Worm (Caenorhabditis elegans) whole organism, L1 larva: ENCODE results near the gene oig-3.

Source experiments
- C16A3.4 ChIP-seq: fragments of 150-350 bp; optimal IDR thresholded peaks from 2 replicates; lab custom pipeline; 2014; ENCODE audit warnings: missing biosample characterization, missing genetic modification characterization
- F16B12.6 ChIP-seq: fragments of 150-350 bp; optimal IDR thresholded peaks from 2 replicates; lab custom pipeline; 2014; ENCODE audit warnings: missing biosample characterization, missing genetic modification characterization
- Y116A8C.19 ChIP-seq: sonication (generic microtip); optimal IDR thresholded peaks from 2 replicates; lab custom pipeline; 2016; ENCODE audit warnings: missing compliant biosample characterization, missing genetic modification characterization, borderline replicate concordance
- aha-1 ChIP-seq: fragments of 150-350 bp; optimal IDR thresholded peaks from 2 replicates; lab custom pipeline; 2014; ENCODE audit warnings: missing biosample characterization, missing genetic modification characterization
- alr-1 ChIP-seq: fragments of 200-800 bp; sonication (Bioruptor generic); optimal IDR thresholded peaks from 2 replicates; lab custom pipeline; 2018; ENCODE audit warnings: borderline replicate concordance, mild to moderate bottlenecking, missing genetic modification characterization, missing compliant biosample characterization
- ama-1 ChIP-seq: fragments of 150-350 bp; optimal IDR thresholded peaks from 2 replicates; lab custom pipeline; 2014
- blmp-1 ChIP-seq: fragments of 150-350 bp; optimal IDR thresholded peaks from 2 replicates; lab custom pipeline; 2014; ENCODE audit warnings: missing biosample characterization, missing genetic modification characterization
- ceh-63 ChIP-seq: fragments of 200-800 bp; sonication (Bioruptor generic); optimal IDR thresholded peaks from 2 replicates; lab custom pipeline; 2018; ENCODE audit warnings: mild to moderate bottlenecking, missing genetic modification characterization, missing compliant biosample characterization
- ceh-82 ChIP-seq, 3 experiments: fragments of 150-350 bp in 1 of 3; sonication (generic microtip) in 2 of 3; optimal IDR thresholded peaks; 2 replicates each; lab custom pipeline; 2014 to 2017; ENCODE audit warnings: missing biosample characterization in 3 of 3, missing genetic modification characterization in 3 of 3
- ceh-90 ChIP-seq: sonication (generic microtip); optimal IDR thresholded peaks from 2 replicates; lab custom pipeline; 2016; ENCODE audit warnings: missing genetic modification characterization, missing compliant biosample characterization
- ces-1 ChIP-seq: fragments of 150-350 bp; optimal IDR thresholded peaks from 2 replicates; lab custom pipeline; 2014; ENCODE audit warnings: missing biosample characterization, missing genetic modification reagents, missing genetic modification characterization
- dpl-1 ChIP-seq, 3 experiments: fragments of 150-350 bp in 2 of 3; sonication (generic microtip) in 1 of 3; optimal IDR thresholded peaks; 2 replicates each; lab custom pipeline; 2014 to 2017; ENCODE audit warnings: missing biosample characterization in 3 of 3, missing genetic modification characterization in 3 of 3, missing genetic modification reagents in 3 of 3
- efl-1 ChIP-seq, 4 experiments: fragments of 150-350 bp; optimal IDR thresholded peaks in 3 of 4; peaks in 1 of 4; 1 replicate in 1 of 4; 2 replicates in 3 of 4; lab custom pipeline; 2014; ENCODE audit warnings: missing biosample characterization in 2 of 4, missing genetic modification characterization in 2 of 4, missing genetic modification reagents in 2 of 4
- elt-2 ChIP-seq: sonication (generic microtip); optimal IDR thresholded peaks from 2 replicates; lab custom pipeline; 2016; ENCODE audit warnings: missing genetic modification characterization, mild to moderate bottlenecking, inconsistent platforms, missing compliant biosample characterization, missing genetic modification reagents
- elt-3 ChIP-seq, 6 experiments: fragments of 150-350 bp in 1 of 6; sonication (generic microtip); optimal IDR thresholded peaks; 2 replicates each; lab custom pipeline; 2017 to 2018; ENCODE audit warnings: missing biosample characterization in 6 of 6, missing genetic modification characterization in 6 of 6, inconsistent platforms in 1 of 6
- ets-5 ChIP-seq: fragments of 200-800 bp; sonication (Bioruptor generic); IDR thresholded peaks from 2 replicates; pipeline ENCODE4 v1.3.6; 2022; ENCODE audit warnings: missing genetic modification characterization, missing compliant biosample characterization
- fkh-8 ChIP-seq: sonication (generic microtip); optimal IDR thresholded peaks from 2 replicates; lab custom pipeline; 2016; ENCODE audit warnings: mild to moderate bottlenecking, missing genetic modification characterization, missing compliant biosample characterization
- lin-13 ChIP-seq: fragments of 150-350 bp; optimal IDR thresholded peaks from 2 replicates; lab custom pipeline; 2014; ENCODE audit warnings: missing biosample characterization, missing genetic modification reagents, missing genetic modification characterization
- lin-15B ChIP-seq: fragments of 150-350 bp; sonication (generic microtip); optimal IDR thresholded peaks from 3 replicates; lab custom pipeline; 2014; ENCODE audit warnings: missing biosample characterization, missing genetic modification characterization
- lin-35 ChIP-seq, 2 experiments: fragments of 150-350 bp; optimal IDR thresholded peaks; 2 replicates each; lab custom pipeline; 2014; ENCODE audit warnings: missing biosample characterization in 2 of 2, missing genetic modification characterization in 2 of 2, missing genetic modification reagents in 2 of 2
- nhr-12 ChIP-seq: sonication (generic microtip); optimal IDR thresholded peaks from 2 replicates; lab custom pipeline; 2017; ENCODE audit warnings: missing biosample characterization, missing genetic modification characterization
- nhr-20 ChIP-seq: sonication (generic microtip); optimal IDR thresholded peaks from 2 replicates; lab custom pipeline; 2016; ENCODE audit warnings: mild to moderate bottlenecking, missing genetic modification characterization, missing compliant biosample characterization
- nhr-47 ChIP-seq: sonication (generic microtip); optimal IDR thresholded peaks from 2 replicates; lab custom pipeline; 2016; ENCODE audit warnings: mild to moderate bottlenecking, missing genetic modification characterization, moderate library complexity, missing compliant biosample characterization
- nhr-85 ChIP-seq: sonication (generic microtip); peaks from one replicate; lab custom pipeline; 2016; ENCODE audit warnings: missing genetic modification characterization, inconsistent platforms, missing compliant biosample characterization
- pqm-1 ChIP-seq: sonication (generic microtip); optimal IDR thresholded peaks from 3 replicates; lab custom pipeline; 2017; ENCODE audit warnings: missing biosample characterization, missing genetic modification characterization
- skn-1 ChIP-seq: fragments of 150-350 bp; optimal IDR thresholded peaks from 2 replicates; lab custom pipeline; 2014; ENCODE audit warnings: missing biosample characterization, missing genetic modification characterization
- snu-23 ChIP-seq: sonication (generic microtip); optimal IDR thresholded peaks from 2 replicates; lab custom pipeline; 2016; ENCODE audit warnings: missing genetic modification characterization, missing compliant biosample characterization
- unc-30 ChIP-seq: sonication (generic microtip); optimal IDR thresholded peaks from 2 replicates; lab custom pipeline; 2017; ENCODE audit warnings: missing biosample characterization, missing genetic modification characterization
- zag-1 ChIP-seq: fragments of 150-350 bp; optimal IDR thresholded peaks from 2 replicates; lab custom pipeline; 2014; ENCODE audit warnings: missing biosample characterization, missing genetic modification characterization

oig-3 gene

ce11 chrV:14729343-14729742, at the start of gene oig-3:
Gene oig-3, plus strand, starts transcription at chrV:14729643.
- TF ChIP-seq ceh-82 (tag; optimal IDR thresholded peaks at IDR 0.05; lab: Kevin White, UChicago) (no peak), alr-1 (tag; lab: Kevin White, UChicago) (no peak), F16B12.6 (tag; lab: Kevin White, UChicago) (no peak), dpl-1 (GFP tag; optimal IDR thresholded peaks at IDR 0.05; lab: Kevin White, UChicago) (no peak), elt-2 (tag; lab: Kevin White, UChicago) (no peak), elt-3 (tag; optimal IDR thresholded peaks at IDR 0.05; lab: Kevin White, UChicago) (no peak), ces-1 (GFP tag; lab: Kevin White, UChicago) (no peak), nhr-47 (tag; lab: Kevin White, UChicago) (no peak), ceh-90 (tag; lab: Kevin White, UChicago) (no peak), pqm-1 (tag; lab: Kevin White, UChicago) (no peak), C16A3.4 (tag; lab: Kevin White, UChicago) (no peak), ets-5 (GFP tag; lab: Robert Waterston, UW) (no peak), lin-13 (GFP tag; lab: Kevin White, UChicago) (no peak)

- TF ChIP-seq lin-15B (tag; lab: Kevin White, UChicago) (no peak), Y116A8C.19 (tag; lab: Kevin White, UChicago) (no peak), ceh-63 (GFP tag; lab: Kevin White, UChicago) (no peak)
Measured at ce11 chrV:14680014-14680413, 49.4 kb upstream of the oig-3 start, which contains the start of gene C47E8.3. Gene C47E8.3, plus strand, starts transcription at chrV:14680314.

ce11 chrV:14682870-14683269, 46.6 kb upstream of the oig-3 start:
- TF ChIP-seq nhr-85 (tag; lab: Kevin White, UChicago) = peak; percentile 71
- TF ChIP-seq lin-35 (GFP tag; optimal IDR thresholded peaks at IDR 0.05; lab: Kevin White, UChicago) = no peak
- peak; percentile 58 for TF ChIP-seq blmp-1
- TF ChIP-seq, all 84 proteins: peak for 2

- no peak for TF ChIP-seq efl-1 (optimal IDR thresholded peaks at IDR 0.05; lab: Kevin White, UChicago)
- peak in 1 of 2 experiments; percentile 81 for TF ChIP-seq efl-1 (GFP tag; optimal IDR thresholded peaks at IDR 0.05 in 1 of 2; lab: Kevin White, UChicago)
- no peak for TF ChIP-seq unc-30
- peak; percentile 22 for TF ChIP-seq ama-1
Measured at ce11 chrV:14683291-14683690, 46.2 kb upstream of the oig-3 start.

- TF ChIP-seq nhr-12 (tag; lab: Kevin White, UChicago) (no peak), efl-1 (optimal IDR thresholded peaks at IDR 0.05; lab: Kevin White, UChicago) (no peak), efl-1 (GFP tag; optimal IDR thresholded peaks at IDR 0.05 in 1 of 2; lab: Kevin White, UChicago) (peak in 1 of 2 experiments; percentile 90)
Measured at ce11 chrV:14683926-14684325, 45.5 kb upstream of the oig-3 start.

ce11 chrV:14684359-14685312, 44.8 kb upstream of the oig-3 start, which contains the start of gene hsp-90:
Gene hsp-90, plus strand, starts transcription at chrV:14684918.
- TF ChIP-seq efl-1 (optimal IDR thresholded peaks at IDR 0.05; lab: Kevin White, UChicago) = no peak
- TF ChIP-seq efl-1 (GFP tag; optimal IDR thresholded peaks at IDR 0.05 in 1 of 2; lab: Kevin White, UChicago) = peak in 1 of 2 experiments; percentile 50
- no peak for TF ChIP-seq aha-1 (tag; lab: Kevin White, UChicago)
- peak; percentile 8 for TF ChIP-seq nhr-20 (tag; lab: Kevin White, UChicago)
- no peak for TF ChIP-seq fkh-8
- TF ChIP-seq pqm-1 (tag; lab: Kevin White, UChicago) = no peak
- no peak for TF ChIP-seq elt-2 (tag; lab: Kevin White, UChicago)
- TF ChIP-seq skn-1 (tag; lab: Kevin White, UChicago) = no peak
- no peak for TF ChIP-seq lin-15B (tag; lab: Kevin White, UChicago)
- TF ChIP-seq zag-1 = no peak
- peak; percentile 3 for TF ChIP-seq snu-23 (GFP tag; lab: Kevin White, UChicago)
- TF ChIP-seq, all 84 proteins: peak for 3
